Fruit fly (Drosophila melanogaster) whole organism, embryonic: ENCODE data around the gene CG14352.

ENCODE experiments used
- Asciz ChIP-seq: fragments of 200-800 bp; sonication (Bioruptor generic); optimal IDR thresholded peaks from 2 replicates; lab custom pipeline; 2017; ENCODE audit warnings: missing biosample characterization, mild to moderate bottlenecking, missing genetic modification characterization, missing genetic modification reagents
- Bdp1 ChIP-seq: fragments of 200-800 bp; sonication (Bioruptor generic); optimal IDR thresholded peaks from 3 replicates; lab custom pipeline; 2016; ENCODE audit warnings: missing biosample characterization, missing genetic modification characterization
- CG10209 ChIP-seq: fragments of 200-800 bp; sonication (Bioruptor generic); optimal IDR thresholded peaks from 3 replicates; lab custom pipeline; 2017; ENCODE audit warnings: missing biosample characterization, mild to moderate bottlenecking, missing genetic modification characterization, missing genetic modification reagents
- CG10321 ChIP-seq: fragments of 200-800 bp; sonication (Bioruptor generic); IDR thresholded peaks from 2 replicates; pipeline ENCODE4 v1.3.6; 2022; ENCODE audit warnings: missing biosample characterization, missing genetic modification characterization
- CG11247 ChIP-seq: fragments of 200-800 bp; sonication (Bioruptor generic); IDR thresholded peaks from 2 replicates; pipeline ENCODE4 v1.3.6; 2022; ENCODE audit warnings: missing biosample characterization, missing genetic modification characterization
- CG12219 ChIP-seq: fragments of 200-800 bp; sonication (Bioruptor generic); optimal IDR thresholded peaks from 3 replicates; lab custom pipeline; 2018; ENCODE audit warnings: missing biosample characterization, mild to moderate bottlenecking, missing genetic modification characterization
- CG12942 ChIP-seq: fragments of 200-800 bp; sonication (Bioruptor generic); optimal IDR thresholded peaks from 3 replicates; lab custom pipeline; 2016; ENCODE audit warnings: missing biosample characterization, missing genetic modification characterization
- CG13123 ChIP-seq: fragments of 200-800 bp; sonication (Bioruptor generic); optimal IDR thresholded peaks from 2 replicates; lab custom pipeline; 2016; ENCODE audit warnings: missing biosample characterization, missing genetic modification characterization
- CG17912 ChIP-seq: fragments of 200-800 bp; sonication (Bioruptor generic); optimal IDR thresholded peaks from 2 replicates; lab custom pipeline; 2018; ENCODE audit warnings: missing biosample characterization, mild to moderate bottlenecking, missing genetic modification characterization
- CG34376 ChIP-seq: fragments of 200-800 bp; sonication (Bioruptor generic); optimal IDR thresholded peaks from 2 replicates; lab custom pipeline; 2018; ENCODE audit warnings: missing biosample characterization, mild to moderate bottlenecking, missing genetic modification characterization
- CG43689 ChIP-seq: fragments of 200-800 bp; sonication (Bioruptor generic); IDR thresholded peaks from 2 replicates; pipeline ENCODE4 v1.3.6; 2022; ENCODE audit warnings: missing biosample characterization, missing genetic modification characterization
- CG4617 ChIP-seq: fragments of 200-800 bp; sonication (Bioruptor generic); optimal IDR thresholded peaks from 3 replicates; lab custom pipeline; 2016; ENCODE audit warnings: missing biosample characterization, missing genetic modification characterization, borderline replicate concordance
- CG4854 ChIP-seq: fragments of 200-800 bp; sonication (Bioruptor generic); optimal IDR thresholded peaks from 2 replicates; lab custom pipeline; 2016; ENCODE audit warnings: missing biosample characterization, missing genetic modification characterization, inconsistent platforms
- CG8281 ChIP-seq: fragments of 200-800 bp; sonication (Bioruptor generic); optimal IDR thresholded peaks from 2 replicates; lab custom pipeline; 2018; ENCODE audit warnings: missing biosample characterization, mild to moderate bottlenecking, missing genetic modification characterization, moderate library complexity
- CG9817 ChIP-seq: fragments of 200-800 bp; sonication (Bioruptor generic); optimal IDR thresholded peaks from 2 replicates; lab custom pipeline; 2018; ENCODE audit warnings: missing biosample characterization, mild to moderate bottlenecking, missing genetic modification characterization, moderate library complexity
- CHES-1-like ChIP-seq: fragments of 200-800 bp; sonication (Bioruptor generic); optimal IDR thresholded peaks from 2 replicates; lab custom pipeline; 2016; ENCODE audit warnings: missing biosample characterization, missing genetic modification characterization
- CoRest ChIP-seq: fragments of 200-800 bp; sonication (Bioruptor generic); optimal IDR thresholded peaks from 3 replicates; lab custom pipeline; 2018; ENCODE audit warnings: missing biosample characterization, mild to moderate bottlenecking, missing genetic modification characterization, moderate library complexity
- Dad ChIP-seq: fragments of 200-800 bp; sonication (Bioruptor generic); optimal IDR thresholded peaks from 3 replicates; lab custom pipeline; 2016; ENCODE audit warnings: missing biosample characterization, missing genetic modification characterization
- Dbx ChIP-seq: fragments of 200-800 bp; sonication (Bioruptor generic); IDR thresholded peaks from 3 replicates; pipeline ENCODE4 v1.3.6; 2022; ENCODE audit warnings: missing biosample characterization, missing genetic modification characterization
- Dfd ChIP-seq, 2 experiments: fragments of >200 bp; optimal IDR thresholded peaks; 2 replicates each; lab custom pipeline; 2017; ENCODE audit warnings: missing biosample characterization in 2 of 2, missing genetic modification characterization in 2 of 2
- Doc3 ChIP-seq: fragments of 200-800 bp; sonication (Bioruptor generic); IDR thresholded peaks from 3 replicates; pipeline ENCODE4 v1.3.6; 2022; ENCODE audit warnings: missing biosample characterization, missing genetic modification characterization; ENCODE audit not compliant: partially characterized antibody
- Ets97D ChIP-seq: fragments of 200-800 bp; sonication (Bioruptor generic); optimal IDR thresholded peaks from 3 replicates; lab custom pipeline; 2016; ENCODE audit warnings: missing biosample characterization, missing genetic modification characterization
- H15 ChIP-seq: fragments of 200-800 bp; sonication (Bioruptor generic); IDR thresholded peaks from 3 replicates; pipeline ENCODE4 v1.3.6; 2022; ENCODE audit warnings: missing biosample characterization, missing genetic modification characterization
- Hand ChIP-seq: fragments of 200-800 bp; sonication (Bioruptor generic); optimal IDR thresholded peaks from 2 replicates; lab custom pipeline; 2017; ENCODE audit warnings: mild to moderate bottlenecking, missing biosample characterization, missing genetic modification reagents, missing genetic modification characterization
- Hmr ChIP-seq: fragments of 200-800 bp; sonication (Bioruptor generic); optimal IDR thresholded peaks from 3 replicates; lab custom pipeline; 2017; ENCODE audit warnings: mild to moderate bottlenecking, missing biosample characterization, missing genetic modification reagents, missing genetic modification characterization
- Rfx ChIP-seq: fragments of 200-800 bp; sonication (Bioruptor generic); IDR thresholded peaks from 2 replicates; pipeline ENCODE4 v1.3.6; 2022; ENCODE audit warnings: missing biosample characterization, missing genetic modification characterization
- Sox100B ChIP-seq: fragments of 200-800 bp; sonication (Bioruptor generic); optimal IDR thresholded peaks from 3 replicates; lab custom pipeline; 2018; ENCODE audit warnings: missing biosample characterization, mild to moderate bottlenecking, missing genetic modification characterization
- Xbp1 ChIP-seq: fragments of 200-800 bp; sonication (Bioruptor generic); optimal IDR thresholded peaks from 3 replicates; lab custom pipeline; 2016; ENCODE audit warnings: missing biosample characterization, mild to moderate bottlenecking, missing genetic modification characterization
- abd-A ChIP-seq: fragments of 200-800 bp; sonication (Bioruptor generic); optimal IDR thresholded peaks from 3 replicates; lab custom pipeline; 2019; ENCODE audit warnings: missing biosample characterization, mild to moderate bottlenecking, missing genetic modification characterization, moderate library complexity
- amos ChIP-seq: fragments of 200-800 bp; sonication (Bioruptor generic); IDR thresholded peaks from 2 replicates; pipeline ENCODE4 v1.3.6; 2022; ENCODE audit warnings: missing biosample characterization, missing genetic modification characterization; ENCODE audit not compliant: partially characterized antibody
- bcd ChIP-seq: fragments of 200-800 bp; sonication (Bioruptor generic); optimal IDR thresholded peaks from 2 replicates; lab custom pipeline; 2017; ENCODE audit warnings: missing biosample characterization, mild to moderate bottlenecking, missing genetic modification characterization
- cas ChIP-seq: fragments of 200-800 bp; sonication (Bioruptor generic); IDR thresholded peaks from 2 replicates; pipeline ENCODE4 v1.3.6; 2022; ENCODE audit warnings: missing biosample characterization, missing genetic modification characterization
- caup ChIP-seq: fragments of 200-800 bp; sonication (Bioruptor generic); optimal IDR thresholded peaks from 3 replicates; lab custom pipeline; 2017; ENCODE audit warnings: missing biosample characterization, mild to moderate bottlenecking, missing genetic modification characterization, moderate library complexity; ENCODE audit not compliant: severe bottlenecking
- chinmo ChIP-seq: fragments of 200-800 bp; sonication (Bioruptor generic); IDR thresholded peaks from 4 replicates; pipeline ENCODE4 v1.3.6; 2022; ENCODE audit warnings: missing biosample characterization, missing genetic modification characterization; ENCODE audit not compliant: partially characterized antibody
- esg ChIP-seq: fragments of 200-800 bp; sonication (Bioruptor generic); conservative IDR thresholded peaks from 2 replicates; pipeline ENCODE4 v1.3.6; 2022; ENCODE audit warnings: missing biosample characterization, missing genetic modification characterization
- fu2 ChIP-seq: fragments of 200-800 bp; sonication (Bioruptor generic); optimal IDR thresholded peaks from 2 replicates; lab custom pipeline; 2016; ENCODE audit warnings: missing biosample characterization, missing genetic modification characterization
- grn ChIP-seq: fragments of 200-800 bp; sonication (Bioruptor generic); optimal IDR thresholded peaks from 3 replicates; lab custom pipeline; 2017; ENCODE audit warnings: missing biosample characterization, missing genetic modification characterization
- ind ChIP-seq: fragments of 200-800 bp; sonication (Bioruptor generic); optimal IDR thresholded peaks from 3 replicates; lab custom pipeline; 2016; ENCODE audit warnings: missing biosample characterization, missing genetic modification characterization
- klu ChIP-seq: fragments of 200-800 bp; sonication (Bioruptor generic); IDR thresholded peaks from 2 replicates; pipeline ENCODE4 v1.3.6; 2022; ENCODE audit warnings: missing biosample characterization, missing genetic modification characterization
- luna ChIP-seq: fragments of 200-800 bp; sonication (Bioruptor generic); optimal IDR thresholded peaks from 2 replicates; lab custom pipeline; 2016; ENCODE audit warnings: missing biosample characterization, missing genetic modification characterization
- mirr ChIP-seq: fragments of 200-800 bp; sonication (Bioruptor generic); optimal IDR thresholded peaks from 3 replicates; lab custom pipeline; 2018; ENCODE audit warnings: missing biosample characterization, mild to moderate bottlenecking, missing genetic modification characterization
- pho ChIP-seq: fragments of 200-800 bp; sonication (Bioruptor generic); optimal IDR thresholded peaks from 2 replicates; lab custom pipeline; 2016; ENCODE audit warnings: missing biosample characterization, missing genetic modification characterization
- phol ChIP-seq: fragments of 200-800 bp; sonication (Bioruptor generic); optimal IDR thresholded peaks from 3 replicates; lab custom pipeline; 2018; ENCODE audit warnings: missing biosample characterization, mild to moderate bottlenecking, missing genetic modification characterization, moderate library complexity
- pros ChIP-seq: fragments of 200-800 bp; sonication (Bioruptor generic); optimal IDR thresholded peaks from 3 replicates; lab custom pipeline; 2019; ENCODE audit warnings: missing biosample characterization, mild to moderate bottlenecking, missing genetic modification characterization, moderate library complexity
- repo ChIP-seq: fragments of 200-800 bp; sonication (Bioruptor generic); optimal IDR thresholded peaks from 2 replicates; lab custom pipeline; 2016; ENCODE audit warnings: missing biosample characterization, missing genetic modification characterization
- ssp ChIP-seq: fragments of 200-800 bp; sonication (Bioruptor generic); IDR thresholded peaks from 2 replicates; pipeline ENCODE4 v1.3.6; 2022; ENCODE audit warnings: missing biosample characterization, missing genetic modification characterization
- stc ChIP-seq: fragments of 200-800 bp; sonication (Bioruptor generic); IDR thresholded peaks from 2 replicates; pipeline ENCODE4 v1.3.6; 2022; ENCODE audit warnings: missing biosample characterization, missing genetic modification characterization
- unc-4 ChIP-seq: fragments of 200-800 bp; sonication (Bioruptor generic); IDR thresholded peaks from 2 replicates; pipeline ENCODE4 v1.3.6; 2022; ENCODE audit warnings: missing biosample characterization, missing genetic modification characterization; ENCODE audit not compliant: partially characterized antibody
- vfl ChIP-seq: fragments of 200-800 bp; sonication (Bioruptor generic); optimal IDR thresholded peaks from 2 replicates; lab custom pipeline; 2016; ENCODE audit warnings: missing biosample characterization, missing genetic modification characterization

CG14352 gene

dm6 chr2L:1643252-1643864 lies 32.1 kb downstream of the CG14352 start (continued):
- TF ChIP-seq CG8281 (tag; lab: Kevin White, UChicago) (peak; percentile 90), CG34376 (peak; percentile 99), pros (GFP tag; lab: Kevin White, UChicago) (peak; percentile 73), bcd (GFP tag; lab: Kevin White, UChicago) (peak; percentile 98), CG4617 (GFP tag; lab: Kevin White, UChicago) (peak; percentile 76), CHES-1-like (GFP tag; lab: Kevin White, UChicago) (peak; percentile 84), H15 (peak; percentile 91), CG9817 (tag; lab: Kevin White, UChicago) (peak; percentile 97), abd-A (tag; lab: Kevin White, UChicago) (peak; percentile 98), Doc3 (GFP tag; lab: Robert Waterston, UW) (no peak), phol (peak; percentile 97), caup (GFP tag; lab: Kevin White, UChicago) (peak; percentile 98), CG12219 (GFP tag; lab: Kevin White, UChicago) (peak; percentile 96), Dad (peak; percentile 82), fu2 (GFP tag; lab: Kevin White, UChicago) (peak; percentile 77), Rfx (peak; percentile 98), klu (GFP tag; lab: Robert Waterston, UW) (peak; percentile 97), ssp (GFP tag; lab: Robert Waterston, UW) (peak; percentile 91), CG10209 (GFP tag; lab: Kevin White, UChicago) (peak; percentile 98), CG11247 (GFP tag; lab: Robert Waterston, UW) (peak; percentile 95), Bdp1 (peak; percentile 69), CG13123 (GFP tag; lab: Kevin White, UChicago) (peak; percentile 72), stc (GFP tag; lab: Robert Waterston, UW) (peak; percentile 97), chinmo (GFP tag; lab: Robert Waterston, UW) (peak; percentile 100), CG17912 (peak; percentile 89), CG4854 (peak; percentile 86), vfl (GFP tag; lab: Kevin White, UChicago) (peak; percentile 86), Xbp1 (peak; percentile 96), Dfd (GFP tag; optimal IDR thresholded peaks at IDR 0.05; lab: Kevin White, UChicago) (no peak), CG12942 (GFP tag; lab: Kevin White, UChicago) (peak; percentile 94), unc-4 (GFP tag; lab: Robert Waterston, UW) (peak; percentile 33; the same call in 1 of the 2 replicates), CoRest (peak; percentile 99), CG43689 (peak; percentile 90), Hmr (peak; percentile 99), CG10321 (peak; percentile 90), repo (GFP tag; lab: Kevin White, UChicago) (peak; percentile 83), Ets97D (GFP tag; lab: Kevin White, UChicago) (peak; percentile 32), Sox100B (GFP tag; lab: Kevin White, UChicago) (peak; percentile 99), grn (peak; percentile 87), mirr (GFP tag; lab: Kevin White, UChicago) (peak; percentile 94), ind (peak; percentile 97), esg (GFP tag; lab: Robert Waterston, UW) (peak; percentile 97), Asciz (GFP tag; lab: Kevin White, UChicago) (peak; percentile 98), Dbx (peak; percentile 97), amos (GFP tag; lab: Robert Waterston, UW) (no peak), Hand (peak; percentile 96), luna (GFP tag; lab: Kevin White, UChicago) (peak; percentile 75), cas (peak; percentile 94), pho (GFP tag; lab: Kevin White, UChicago) (peak; percentile 92)
